Fruit fly (Drosophila melanogaster): ENCODE results near the gene Ugt37C2.
A peak's percentile ranks its signal among the peaks of the same experiment; 100 is the strongest.

- peak; percentile 6 for TF ChIP-seq Lpt (GFP tag; optimal IDR thresholded peaks at IDR 0.05)
- TF ChIP-seq spab (GFP tag; optimal IDR thresholded peaks at IDR 0.05), result no peak
- TF ChIP-seq Eip75B (GFP tag; optimal IDR thresholded peaks at IDR 0.05), result no peak
- TF ChIP-seq CG6276 (GFP tag; optimal IDR thresholded peaks at IDR 0.05), result no peak
- no peak for TF ChIP-seq cyc (GFP tag; optimal IDR thresholded peaks at IDR 0.05)
- peak; percentile 9 for TF ChIP-seq Ets96B (tag; optimal IDR thresholded peaks at IDR 0.05)
- no peak for TF ChIP-seq CG16779 (tag; optimal IDR thresholded peaks at IDR 0.05)
These were observed 9.6 kb downstream of the Ugt37C2 start for dm6 chr2L:16803638-16804037.
